Worm (Caenorhabditis elegans) whole organism, L1 larva: ENCODE results near the gene D1086.1.

Experiments
- C16A3.4 ChIP-seq: fragments of 150-350 bp; optimal IDR thresholded peaks from 2 replicates; lab custom pipeline; 2014; ENCODE audit warnings: missing biosample characterization, missing genetic modification characterization
- C34B4.2 ChIP-seq: sonication (generic microtip); optimal IDR thresholded peaks from 2 replicates; lab custom pipeline; 2017; ENCODE audit warnings: mild to moderate bottlenecking, missing genetic modification characterization, missing compliant biosample characterization
- Y116A8C.19 ChIP-seq: sonication (generic microtip); optimal IDR thresholded peaks from 2 replicates; lab custom pipeline; 2016; ENCODE audit warnings: missing compliant biosample characterization, missing genetic modification characterization, borderline replicate concordance
- alr-1 ChIP-seq: fragments of 200-800 bp; sonication (Bioruptor generic); optimal IDR thresholded peaks from 2 replicates; lab custom pipeline; 2018; ENCODE audit warnings: borderline replicate concordance, mild to moderate bottlenecking, missing genetic modification characterization, missing compliant biosample characterization
- ama-1 ChIP-seq: fragments of 150-350 bp; optimal IDR thresholded peaks from 2 replicates; lab custom pipeline; 2014
- ceh-8 ChIP-seq: fragments of 200-800 bp; sonication (Bioruptor generic); optimal IDR thresholded peaks from 2 replicates; lab custom pipeline; 2018; ENCODE audit warnings: mild to moderate bottlenecking, missing genetic modification characterization, moderate library complexity, missing compliant biosample characterization
- ceh-88 ChIP-seq: fragments of 200-800 bp; sonication (Bioruptor generic); IDR thresholded peaks from 2 replicates; pipeline ENCODE4 v1.3.6; 2022; ENCODE audit warnings: missing genetic modification characterization, missing compliant biosample characterization
- dpl-1 ChIP-seq, 3 experiments: fragments of 150-350 bp in 2 of 3; sonication (generic microtip) in 1 of 3; optimal IDR thresholded peaks; 2 replicates each; lab custom pipeline; 2014 to 2017; ENCODE audit warnings: missing biosample characterization in 3 of 3, missing genetic modification characterization in 3 of 3, missing genetic modification reagents in 3 of 3
- dsc-1 ChIP-seq: sonication (generic microtip); optimal IDR thresholded peaks from 2 replicates; lab custom pipeline; 2016; ENCODE audit warnings: mild to moderate bottlenecking, missing genetic modification characterization, missing compliant biosample characterization
- efl-1 ChIP-seq, 4 experiments: fragments of 150-350 bp; optimal IDR thresholded peaks in 3 of 4; peaks in 1 of 4; 1 replicate in 1 of 4; 2 replicates in 3 of 4; lab custom pipeline; 2014; ENCODE audit warnings: missing biosample characterization in 2 of 4, missing genetic modification characterization in 2 of 4, missing genetic modification reagents in 2 of 4
- efl-3 ChIP-seq: fragments of 200-800 bp; sonication (Bioruptor generic); optimal IDR thresholded peaks from 2 replicates; lab custom pipeline; 2018; ENCODE audit warnings: mild to moderate bottlenecking, missing genetic modification characterization, missing compliant biosample characterization
- ets-5 ChIP-seq: fragments of 200-800 bp; sonication (Bioruptor generic); IDR thresholded peaks from 2 replicates; pipeline ENCODE4 v1.3.6; 2022; ENCODE audit warnings: missing genetic modification characterization, missing compliant biosample characterization
- fkh-10 ChIP-seq: sonication (generic microtip); optimal IDR thresholded peaks from 2 replicates; lab custom pipeline; 2017; ENCODE audit warnings: missing biosample characterization, missing genetic modification reagents, missing genetic modification characterization
- fkh-8 ChIP-seq: sonication (generic microtip); optimal IDR thresholded peaks from 2 replicates; lab custom pipeline; 2016; ENCODE audit warnings: mild to moderate bottlenecking, missing genetic modification characterization, missing compliant biosample characterization
- fos-1 ChIP-seq: fragments of 150-350 bp; optimal IDR thresholded peaks from 2 replicates; lab custom pipeline; 2014; ENCODE audit warnings: missing biosample characterization, missing genetic modification characterization
- grh-1 ChIP-seq: fragments of 200-800 bp; sonication (Bioruptor generic); IDR thresholded peaks from 2 replicates; pipeline ENCODE4 v1.3.6; 2022; ENCODE audit warnings: missing genetic modification reagents, missing genetic modification characterization, missing compliant biosample characterization
- irx-1 ChIP-seq: sonication (generic microtip); optimal IDR thresholded peaks from 2 replicates; lab custom pipeline; 2016; ENCODE audit warnings: missing genetic modification characterization, missing compliant biosample characterization
- lin-15B ChIP-seq: fragments of 150-350 bp; sonication (generic microtip); optimal IDR thresholded peaks from 3 replicates; lab custom pipeline; 2014; ENCODE audit warnings: missing biosample characterization, missing genetic modification characterization
- lin-35 ChIP-seq, 2 experiments: fragments of 150-350 bp; optimal IDR thresholded peaks; 2 replicates each; lab custom pipeline; 2014; ENCODE audit warnings: missing biosample characterization in 2 of 2, missing genetic modification characterization in 2 of 2, missing genetic modification reagents in 2 of 2
- lir-3 ChIP-seq: sonication (generic microtip); optimal IDR thresholded peaks from 2 replicates; lab custom pipeline; 2016; ENCODE audit warnings: mild to moderate bottlenecking, missing genetic modification characterization, moderate library complexity, missing compliant biosample characterization; ENCODE audit not compliant: poor library complexity
- mdl-1 ChIP-seq, 2 experiments: fragments of 150-350 bp; optimal IDR thresholded peaks; 2 replicates each; lab custom pipeline; 2014 to 2017; ENCODE audit warnings: missing biosample characterization in 2 of 2, missing genetic modification characterization in 2 of 2, inconsistent platforms in 1 of 2
- nhr-11 ChIP-seq: fragments of 150-350 bp; optimal IDR thresholded peaks from 2 replicates; lab custom pipeline; 2014; ENCODE audit warnings: missing biosample characterization, missing genetic modification characterization
- nhr-19 ChIP-seq: fragments of 200-800 bp; sonication (Bioruptor generic); conservative IDR thresholded peaks from 2 replicates; pipeline ENCODE4 v1.3.6; 2022; ENCODE audit warnings: missing genetic modification characterization, missing compliant biosample characterization
- nhr-20 ChIP-seq: sonication (generic microtip); optimal IDR thresholded peaks from 2 replicates; lab custom pipeline; 2016; ENCODE audit warnings: mild to moderate bottlenecking, missing genetic modification characterization, missing compliant biosample characterization
- nhr-237 ChIP-seq: fragments of 150-350 bp; optimal IDR thresholded peaks from 2 replicates; lab custom pipeline; 2014; ENCODE audit warnings: missing biosample characterization, missing genetic modification characterization
- nhr-28 ChIP-seq: fragments of 150-350 bp; optimal IDR thresholded peaks from 2 replicates; lab custom pipeline; 2014; ENCODE audit warnings: missing biosample characterization, missing genetic modification characterization
- nhr-47 ChIP-seq: sonication (generic microtip); optimal IDR thresholded peaks from 2 replicates; lab custom pipeline; 2016; ENCODE audit warnings: mild to moderate bottlenecking, missing genetic modification characterization, moderate library complexity, missing compliant biosample characterization
- nhr-76 ChIP-seq: sonication (generic microtip); optimal IDR thresholded peaks from 2 replicates; lab custom pipeline; 2017; ENCODE audit warnings: missing biosample characterization, missing genetic modification characterization
- pag-3 ChIP-seq: sonication (generic microtip); optimal IDR thresholded peaks from 2 replicates; lab custom pipeline; 2017; ENCODE audit warnings: missing genetic modification characterization, mild to moderate bottlenecking, missing compliant biosample characterization, antibody characterized with exemption, borderline replicate concordance; ENCODE audit not compliant: insufficient read depth
- pax-3 ChIP-seq: fragments of 200-800 bp; sonication (Bioruptor generic); optimal IDR thresholded peaks from 2 replicates; lab custom pipeline; 2018; ENCODE audit warnings: mild to moderate bottlenecking, missing genetic modification characterization, moderate library complexity, missing compliant biosample characterization
- skn-1 ChIP-seq: fragments of 150-350 bp; optimal IDR thresholded peaks from 2 replicates; lab custom pipeline; 2014; ENCODE audit warnings: missing biosample characterization, missing genetic modification characterization
- snu-23 ChIP-seq: sonication (generic microtip); optimal IDR thresholded peaks from 2 replicates; lab custom pipeline; 2016; ENCODE audit warnings: missing genetic modification characterization, missing compliant biosample characterization
- sox-4 ChIP-seq: sonication (generic microtip); optimal IDR thresholded peaks from 2 replicates; lab custom pipeline; 2016; ENCODE audit warnings: missing genetic modification characterization, missing compliant biosample characterization
- sptf-1 ChIP-seq: fragments of 150-350 bp; optimal IDR thresholded peaks from 2 replicates; lab custom pipeline; 2014; ENCODE audit warnings: missing biosample characterization, missing genetic modification characterization
- swsn-7 ChIP-seq: sonication (generic microtip); optimal IDR thresholded peaks from 2 replicates; lab custom pipeline; 2016; ENCODE audit warnings: missing genetic modification characterization, missing compliant biosample characterization
- tbx-2 ChIP-seq: sonication (generic microtip); optimal IDR thresholded peaks from 2 replicates; lab custom pipeline; 2016; ENCODE audit warnings: missing genetic modification characterization, missing compliant biosample characterization
- xbp-1 ChIP-seq: sonication (generic microtip); optimal IDR thresholded peaks from 2 replicates; lab custom pipeline; 2016; ENCODE audit warnings: missing genetic modification characterization, missing compliant biosample characterization
- zip-4 ChIP-seq: fragments of 200-800 bp; sonication (Bioruptor generic); optimal IDR thresholded peaks from 2 replicates; lab custom pipeline; 2018; ENCODE audit warnings: mild to moderate bottlenecking, missing genetic modification characterization, moderate library complexity, missing compliant biosample characterization
- ztf-4 ChIP-seq: fragments of 150-350 bp; optimal IDR thresholded peaks from 2 replicates; lab custom pipeline; 2014; ENCODE audit warnings: missing biosample characterization, missing genetic modification characterization

Gene D1086.1

DNA sequence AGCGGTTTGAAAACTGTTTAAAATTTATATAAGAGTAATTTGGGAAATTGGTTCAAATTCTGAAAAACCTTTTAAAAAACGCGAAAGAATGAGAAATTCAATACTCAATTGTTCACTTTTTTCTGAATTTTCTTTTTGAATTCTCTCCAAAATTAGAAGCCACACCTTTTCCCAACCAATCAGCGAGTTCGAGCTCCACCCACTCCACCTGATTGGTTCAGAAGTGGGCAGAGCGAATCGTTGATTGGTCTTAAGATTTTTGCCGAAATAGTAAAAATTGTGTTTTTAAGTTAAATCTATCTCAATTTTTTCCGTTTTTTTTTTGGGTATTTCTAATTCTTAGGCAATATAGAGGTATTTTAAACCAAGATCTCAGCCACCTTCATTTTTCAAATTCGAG, 34.7 kb upstream of the D1086.1 start:
- TF ChIP-seq sox-4 (tag; lab: Kevin White, UChicago): no peak
- no peak for TF ChIP-seq mdl-1 (tag; optimal IDR thresholded peaks at IDR 0.05; lab: Kevin White, UChicago)
- no peak for TF ChIP-seq fos-1
- no peak for TF ChIP-seq nhr-11 (tag; lab: Kevin White, UChicago)
- no peak for TF ChIP-seq alr-1 (tag; lab: Kevin White, UChicago)
- TF ChIP-seq pax-3: no peak
- no peak for TF ChIP-seq grh-1 (GFP tag; lab: Robert Waterston, UW)
- TF ChIP-seq pag-3 (tag; lab: Kevin White, UChicago): no peak
- TF ChIP-seq ceh-8 (GFP tag; lab: Kevin White, UChicago): no peak
- no peak for TF ChIP-seq tbx-2
- no peak for TF ChIP-seq ztf-4 (tag; lab: Kevin White, UChicago)
- TF ChIP-seq lin-35 (GFP tag; optimal IDR thresholded peaks at IDR 0.05; lab: Kevin White, UChicago): no peak
- TF ChIP-seq Y116A8C.19: no peak
- TF ChIP-seq C16A3.4 (tag; lab: Kevin White, UChicago): no peak
- no peak for TF ChIP-seq ama-1 (lab: Kevin White, UChicago)
- TF ChIP-seq dpl-1 (GFP tag; optimal IDR thresholded peaks at IDR 0.05; lab: Kevin White, UChicago): no peak
- no peak for TF ChIP-seq efl-1 (optimal IDR thresholded peaks at IDR 0.05; lab: Kevin White, UChicago)
- TF ChIP-seq efl-1 (GFP tag; optimal IDR thresholded peaks at IDR 0.05 in 1 of 2; lab: Kevin White, UChicago): no peak
- no peak for TF ChIP-seq nhr-19 (GFP tag; lab: Robert Waterston, UW)

DNA sequence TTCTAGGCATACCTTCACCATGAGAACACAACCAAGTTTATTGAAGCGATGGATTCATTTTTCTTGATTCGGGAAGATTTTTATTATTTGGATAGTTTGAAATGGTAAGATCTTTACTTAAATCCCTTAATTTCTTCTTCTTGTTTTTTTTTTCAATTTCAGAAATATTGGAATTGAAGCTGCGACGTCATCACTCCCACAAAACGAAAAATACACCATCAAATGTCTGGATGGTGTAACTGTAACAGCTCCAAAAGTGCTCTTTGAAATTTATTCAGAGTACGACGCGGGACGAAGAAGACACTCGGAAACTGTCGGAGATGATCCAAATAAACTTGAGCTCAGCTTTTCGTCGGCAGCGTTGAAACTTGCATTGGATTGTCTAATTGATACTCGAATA, 34.2 kb upstream of the D1086.1 start, which contains the start of gene D1086.21:
Gene D1086.21 (plus strand): TSS at position 301 of the 400 bp plus-strand sequence.
- no peak for TF ChIP-seq C34B4.2 (tag; lab: Kevin White, UChicago)
- TF ChIP-seq nhr-76 (tag; lab: Kevin White, UChicago): no peak
- no peak for TF ChIP-seq fkh-8 (tag; lab: Kevin White, UChicago)

DNA sequence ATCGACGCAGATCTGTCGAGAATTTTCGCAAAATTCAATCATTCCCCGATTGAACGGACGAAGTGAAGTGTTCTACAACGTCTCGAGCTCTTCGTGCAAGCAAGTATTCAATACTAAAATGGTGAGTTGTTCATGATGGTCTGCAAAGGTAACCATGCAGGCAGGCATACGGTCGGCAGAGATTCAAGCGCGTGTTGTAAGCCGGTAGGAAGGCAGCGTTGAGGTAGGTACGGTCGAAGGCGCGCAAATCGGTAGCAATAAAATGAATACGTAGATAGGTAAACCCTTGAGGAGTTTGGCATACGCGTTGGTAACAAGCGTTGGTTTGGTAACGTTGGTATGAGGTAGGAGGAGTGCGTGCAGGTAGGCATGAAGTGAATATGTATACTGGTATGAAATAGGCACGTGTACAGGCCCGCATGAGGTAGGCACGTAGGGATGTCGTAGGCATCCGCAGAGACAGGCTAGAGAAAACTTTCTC, 30.8 kb upstream of the D1086.1 start, which contains the start of gene D1086.17:
Gene D1086.17 (plus strand): TSS at position 51 of the 481 bp plus-strand sequence.
- no peak for TF ChIP-seq skn-1 (tag; lab: Kevin White, UChicago)
- no peak for TF ChIP-seq nhr-11 (tag; lab: Kevin White, UChicago)
- TF ChIP-seq ama-1 (lab: Kevin White, UChicago): no peak
- no peak for TF ChIP-seq xbp-1 (tag; lab: Kevin White, UChicago)
- no peak for TF ChIP-seq tbx-2
- TF ChIP-seq, all 84 proteins: peak for 0

DNA sequence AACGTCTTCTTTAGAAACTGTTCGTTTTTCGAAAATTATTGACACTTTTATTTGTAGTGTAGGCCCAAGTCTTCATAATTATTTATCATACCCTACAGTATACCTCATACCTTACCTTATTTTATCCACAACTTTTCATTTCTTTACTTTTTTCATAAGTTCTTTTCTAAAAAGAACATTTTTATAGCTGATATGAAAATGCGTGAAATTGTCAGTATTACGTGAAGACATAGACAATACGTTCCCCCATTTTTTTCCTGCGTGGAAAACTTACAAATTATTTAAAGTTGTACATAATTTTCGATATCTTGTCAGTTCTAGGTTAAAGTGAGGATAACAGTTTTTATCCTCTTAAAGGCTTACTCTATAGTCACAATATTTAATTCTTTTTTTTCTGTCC, 28.8 kb upstream of the D1086.1 start:
- TF ChIP-seq dsc-1 (no peak), lir-3 (tag; lab: Kevin White, UChicago) (no peak), nhr-19 (GFP tag; lab: Robert Waterston, UW) (no peak), ceh-8 (GFP tag; lab: Kevin White, UChicago) (no peak), fos-1 (no peak), ets-5 (GFP tag; lab: Robert Waterston, UW) (no peak), lin-15B (no peak), sptf-1 (tag; lab: Kevin White, UChicago) (no peak), skn-1 (tag; lab: Kevin White, UChicago) (no peak), swsn-7 (tag; lab: Kevin White, UChicago) (no peak), nhr-47 (tag; lab: Kevin White, UChicago) (no peak), ceh-88 (GFP tag; lab: Robert Waterston, UW) (no peak), Y116A8C.19 (no peak), zip-4 (GFP tag; lab: Kevin White, UChicago) (no peak), nhr-237 (tag; lab: Kevin White, UChicago) (no peak)

DNA sequence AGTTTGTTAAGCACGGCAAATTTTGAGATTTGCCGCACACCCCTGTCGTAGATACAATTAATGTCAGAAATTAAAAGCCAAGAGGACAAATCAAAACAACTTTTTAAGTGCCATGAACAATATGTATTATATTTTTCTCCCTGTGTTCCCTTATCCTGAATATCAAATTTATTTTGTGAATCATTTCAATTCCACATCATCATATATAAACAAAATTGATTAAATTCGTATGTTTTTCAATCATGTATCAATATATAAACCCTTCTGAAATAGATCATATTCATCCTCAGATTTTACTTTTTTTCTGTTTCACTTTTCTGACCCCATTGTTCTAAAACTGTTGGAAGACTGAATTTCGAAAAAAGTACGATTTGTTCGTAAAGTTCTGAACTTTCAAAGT, 24.5 kb upstream of the D1086.1 start, which contains the start of gene D1086.11:
Gene D1086.11 (plus strand): TSS at position 301 of the 400 bp plus-strand sequence.
- TF ChIP-seq irx-1 (no peak), fkh-10 (no peak), snu-23 (no peak), efl-3 (GFP tag; lab: Kevin White, UChicago) (no peak), nhr-28 (tag; lab: Kevin White, UChicago) (no peak), ets-5 (GFP tag; lab: Robert Waterston, UW) (no peak), nhr-20 (tag; lab: Kevin White, UChicago) (no peak)
